Worm (Caenorhabditis elegans): ENCODE measurements around the gene W02B12.13.

DNA sequence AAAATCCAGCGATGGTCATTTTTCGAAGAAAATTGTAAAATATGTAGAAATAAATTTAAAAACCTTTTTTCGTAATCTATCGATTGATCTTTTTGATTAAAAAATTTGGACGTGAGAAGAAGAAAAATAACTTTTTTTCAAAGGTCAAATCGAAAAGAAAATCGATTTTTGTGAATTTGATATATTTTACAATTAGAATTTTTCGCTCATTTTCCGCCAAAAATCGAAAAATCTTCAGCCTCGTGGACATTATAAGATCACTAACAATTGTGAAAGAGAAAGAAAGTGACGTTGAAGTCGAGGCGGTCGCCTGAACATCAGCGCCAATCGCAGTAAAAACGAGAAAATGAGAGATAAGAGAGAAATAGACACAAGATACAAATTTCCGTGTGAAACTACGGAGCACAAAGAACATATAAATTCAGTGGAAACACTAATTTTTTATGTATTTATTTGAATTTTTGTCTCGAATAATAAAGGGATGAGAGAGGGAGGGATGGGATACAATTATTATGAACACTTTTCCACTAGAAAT is 24.6 kb downstream of the W02B12.13 start, which contains the start of gene cisd-1:
- TF ChIP-seq sox-4 (tag; optimal IDR thresholded peaks at IDR 0.05) (no peak), F13H6.1 (tag; optimal IDR thresholded peaks at IDR 0.05) (no peak), pqm-1 (tag; optimal IDR thresholded peaks at IDR 0.05) (no peak), ceh-6 (GFP tag; optimal IDR thresholded peaks at IDR 0.05) (no peak), fax-1 (tag; optimal IDR thresholded peaks at IDR 0.05) (no peak), ceh-30 (tag; optimal IDR thresholded peaks at IDR 0.05) (no peak), ceh-22 (tag; optimal IDR thresholded peaks at IDR 0.05) (no peak)
